Worm (Caenorhabditis elegans) whole organism, mixed stage, embryonic: ENCODE measurements around the gene C36B7.6.

Experiments
- ceh-83 ChIP-seq: fragments of 200-800 bp; sonication (Bioruptor generic); optimal IDR thresholded peaks from 2 replicates; lab custom pipeline; 2018; ENCODE audit warnings: mild to moderate bottlenecking, missing genetic modification characterization, missing compliant biosample characterization
- ham-2 ChIP-seq: fragments of 200-800 bp; sonication (Bioruptor generic); optimal IDR thresholded peaks from 2 replicates; lab custom pipeline; 2018; ENCODE audit warnings: mild to moderate bottlenecking, missing genetic modification characterization, missing compliant biosample characterization
- lin-13 ChIP-seq: fragments of 150-350 bp; optimal IDR thresholded peaks from 2 replicates; lab custom pipeline; 2014; ENCODE audit warnings: missing biosample characterization, missing genetic modification characterization
- mab-5 ChIP-seq: fragments of 150-350 bp; optimal IDR thresholded peaks from 2 replicates; lab custom pipeline; 2014; ENCODE audit warnings: missing biosample characterization, missing genetic modification characterization
- nhr-28 ChIP-seq: fragments of 150-350 bp; optimal IDR thresholded peaks from 2 replicates; lab custom pipeline; 2014; ENCODE audit warnings: missing biosample characterization, missing genetic modification characterization
- unc-39 ChIP-seq: fragments of 150-350 bp; optimal IDR thresholded peaks from 2 replicates; lab custom pipeline; 2014; ENCODE audit warnings: missing biosample characterization, missing genetic modification characterization

DNA sequence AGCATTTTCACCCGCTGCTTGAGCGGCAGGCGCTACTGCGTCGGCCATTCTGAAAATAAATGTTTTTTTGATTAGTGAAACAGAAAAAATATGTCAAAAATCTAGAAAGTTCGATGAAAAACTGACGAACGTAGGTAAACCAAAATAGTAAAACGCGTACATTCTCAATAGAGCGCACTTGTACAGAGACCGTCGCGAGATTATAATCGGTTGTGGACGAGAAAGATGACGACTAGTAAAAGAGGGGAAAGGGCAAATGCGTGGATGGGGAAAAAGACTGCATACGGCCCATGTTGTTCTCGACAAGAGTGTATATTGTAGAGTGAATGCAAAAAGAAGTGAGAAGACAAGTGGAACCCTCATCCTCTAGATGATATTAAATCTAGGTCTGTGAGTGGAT lies at the start of gene C36B7.6:
- no peak for TF ChIP-seq nhr-28 (tag; lab: Kevin White, UChicago)
- no peak for TF ChIP-seq mab-5 (tag; lab: Kevin White, UChicago)
- TF ChIP-seq ham-2 (GFP tag; lab: Kevin White, UChicago), result no peak
- no peak for TF ChIP-seq ceh-83 (GFP tag; lab: Kevin White, UChicago)
- TF ChIP-seq lin-13 (tag; lab: Kevin White, UChicago), result peak; percentile 41
- no peak for TF ChIP-seq unc-39 (tag; lab: Kevin White, UChicago)
